Worm (Caenorhabditis elegans) whole organism, late embryonic: ENCODE data around the gene fshr-1.

Experiments used
- ceh-2 ChIP-seq: sonication (generic microtip); optimal IDR thresholded peaks from 2 replicates; lab custom pipeline; 2016; ENCODE audit warnings: missing genotype, missing genetic modification characterization, missing compliant biosample characterization
- nfya-1 ChIP-seq: sonication (generic microtip); optimal IDR thresholded peaks from 2 replicates; lab custom pipeline; 2017; ENCODE audit warnings: missing genetic modification characterization, mild to moderate bottlenecking, missing compliant biosample characterization, antibody characterized with exemption, moderate library complexity

ce11 chrV:9879867-9880266 is 9.8 kb upstream of the fshr-1 start, which contains the start of gene sdz-31:
- TF ChIP-seq ceh-2 (no peak), nfya-1 (tag; lab: Kevin White, UChicago) (no peak)
